Worm (Caenorhabditis elegans): Measurements from ENCODE around the gene rga-8.

ce11 chrX:5319214-5319838, 39.8 kb upstream of the rga-8 start:
- TF ChIP-seq aly-2 (tag; optimal IDR thresholded peaks at IDR 0.05) (no peak), nhr-11 (tag; optimal IDR thresholded peaks at IDR 0.05) (no peak), ztf-4 (tag; optimal IDR thresholded peaks at IDR 0.05) (no peak), egl-27 (tag; optimal IDR thresholded peaks at IDR 0.05) (no peak)

Measured in whole organism, L3 larva.